Fruit fly (Drosophila melanogaster): ENCODE measurements around the gene MICU1.

Gene MICU1

DNA sequence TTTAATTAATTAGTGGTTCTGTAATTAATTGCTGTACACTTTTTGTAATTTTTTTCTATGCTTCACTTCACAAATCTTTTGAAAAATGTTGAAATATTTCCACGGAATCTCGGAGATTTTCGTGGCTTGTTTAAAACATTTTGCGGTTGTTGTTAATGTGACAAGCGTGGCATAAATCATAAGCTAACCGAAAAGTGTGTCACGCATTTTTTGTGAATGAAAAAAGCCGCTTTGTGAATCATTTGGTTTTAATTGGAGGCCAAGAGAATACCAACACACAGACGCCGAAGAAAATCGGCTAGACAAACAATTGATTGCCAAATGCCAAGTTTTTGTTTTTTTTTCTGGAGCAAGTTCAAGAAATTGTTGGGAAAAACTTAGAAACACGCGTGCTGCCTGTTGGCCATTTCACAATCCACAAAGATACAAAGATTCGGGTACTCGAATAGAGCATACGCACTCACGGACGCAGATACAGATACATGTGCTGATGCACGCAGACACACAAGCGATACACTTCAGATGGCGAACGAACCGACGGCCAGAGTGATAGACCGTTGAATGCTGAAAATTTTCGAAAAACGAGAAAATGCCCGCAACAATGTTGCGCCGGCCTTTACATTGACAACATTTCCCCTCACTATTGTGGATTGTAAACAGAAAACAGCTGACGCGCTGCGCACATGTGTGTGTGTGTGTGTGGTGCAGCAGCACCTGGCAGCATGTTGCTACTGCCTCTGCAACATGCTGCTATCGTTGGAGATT is 48.3 kb upstream of the MICU1 start (continued):
- TF ChIP-seq gfzf (GFP tag; optimal IDR thresholded peaks at IDR 0.05), result no peak
- TF ChIP-seq bab2 (GFP tag; optimal IDR thresholded peaks at IDR 0.05), result no peak
- no peak for TF ChIP-seq CG9817 (tag; optimal IDR thresholded peaks at IDR 0.05)
- no peak for TF ChIP-seq slou (GFP tag; optimal IDR thresholded peaks at IDR 0.05)
- TF ChIP-seq CG3995 (GFP tag; optimal IDR thresholded peaks at IDR 0.05), result no peak
- TF ChIP-seq Lim3 (GFP tag; IDR thresholded peaks at IDR 0.05), result no peak
- TF ChIP-seq nerfin-1 (tag; optimal IDR thresholded peaks at IDR 0.05), result no peak
- no peak for TF ChIP-seq CG31224 (GFP tag; IDR thresholded peaks at IDR 0.05)
- TF ChIP-seq CG31365 (tag; optimal IDR thresholded peaks at IDR 0.05), result no peak
- 0 out of 2 replicates have a peak, but pooled peaks have one; percentile 28 for TF ChIP-seq vvl (GFP tag; IDR thresholded peaks at IDR 0.05)
- peak; percentile 70 for TF ChIP-seq Jarid2 (GFP tag; optimal IDR thresholded peaks at IDR 0.05)
- peak in 1 of 2 experiments; percentile 76 for TF ChIP-seq eve (GFP tag; optimal IDR thresholded peaks at IDR 0.05)
- TF ChIP-seq hth (optimal IDR thresholded peaks at IDR 0.05), result no peak
- TF ChIP-seq zfh1 (GFP tag; IDR thresholded peaks at IDR 0.05), result no peak
- TF ChIP-seq CG8089 (GFP tag; optimal IDR thresholded peaks at IDR 0.05), result no peak
- TF ChIP-seq run (tag; optimal IDR thresholded peaks at IDR 0.05), result peak; percentile 54
- no peak for TF ChIP-seq CG10431 (GFP tag; optimal IDR thresholded peaks at IDR 0.05)
- TF ChIP-seq CG12769 (tag; optimal IDR thresholded peaks at IDR 0.05), result peak; percentile 64
- TF ChIP-seq CG12391 (tag; optimal IDR thresholded peaks at IDR 0.05), result no peak
- TF ChIP-seq BtbVII (GFP tag; optimal IDR thresholded peaks at IDR 0.05), result no peak
- TF ChIP-seq ac (GFP tag; optimal IDR thresholded peaks at IDR 0.05), result no peak
- no peak for TF ChIP-seq jing (GFP tag; optimal IDR thresholded peaks at IDR 0.05)
- TF ChIP-seq CG4404 (GFP tag; IDR thresholded peaks at IDR 0.05), result no peak
- no peak for TF ChIP-seq CG9932 (GFP tag; IDR thresholded peaks at IDR 0.05)
- no peak for TF ChIP-seq Eip74EF (GFP tag; optimal IDR thresholded peaks at IDR 0.05)
- no peak for TF ChIP-seq slp2 (GFP tag; optimal IDR thresholded peaks at IDR 0.05)
- TF ChIP-seq fd102C (GFP tag; optimal IDR thresholded peaks at IDR 0.05), result no peak
- no peak for TF ChIP-seq CG5245 (GFP tag; optimal IDR thresholded peaks at IDR 0.05)
- no peak for TF ChIP-seq Drgx (GFP tag; IDR thresholded peaks at IDR 0.05)
- no peak for TF ChIP-seq CG8388 (GFP tag; optimal IDR thresholded peaks at IDR 0.05)
- TF ChIP-seq Bgb (GFP tag; IDR thresholded peaks at IDR 0.05; ENCODE audit: partially characterized antibody), result 0 out of 2 replicates have a peak, but pooled peaks have one; percentile 21
- no peak for TF ChIP-seq Camta (GFP tag; optimal IDR thresholded peaks at IDR 0.05)
- TF ChIP-seq Pdp1 (GFP tag; optimal IDR thresholded peaks at IDR 0.05), result no peak
- TF ChIP-seq kni (GFP tag; optimal IDR thresholded peaks at IDR 0.05), result peak; percentile 5
- no peak for TF ChIP-seq CG15073 (GFP tag; optimal IDR thresholded peaks at IDR 0.05)
- peak; percentile 100 for TF ChIP-seq CG2199 (GFP tag; IDR thresholded peaks at IDR 0.05)
- TF ChIP-seq CG2116 (GFP tag; optimal IDR thresholded peaks at IDR 0.05), result no peak
- no peak for TF ChIP-seq bowl (GFP tag; IDR thresholded peaks at IDR 0.05)
- peak; percentile 0 for TF ChIP-seq CG15479 (GFP tag; optimal IDR thresholded peaks at IDR 0.05)
- TF ChIP-seq gcm (GFP tag; optimal IDR thresholded peaks at IDR 0.05), result peak; percentile 17
- TF ChIP-seq sens (GFP tag), result no peak
- no peak for TF ChIP-seq tx (GFP tag; optimal IDR thresholded peaks at IDR 0.05)
- TF ChIP-seq sna (GFP tag; IDR thresholded peaks at IDR 0.05; ENCODE audit: partially characterized antibody), result peak; percentile 48
- TF ChIP-seq CG1529 (GFP tag; optimal IDR thresholded peaks at IDR 0.05), result no peak
- TF ChIP-seq ranshi (GFP tag; IDR thresholded peaks at IDR 0.05), result no peak
- TF ChIP-seq Opbp (GFP tag; IDR thresholded peaks at IDR 0.05; ENCODE audit: partially characterized antibody), result 0 out of 3 replicates have a peak, but pooled peaks have one; percentile 11
- no peak for TF ChIP-seq dmrt11E (tag; optimal IDR thresholded peaks at IDR 0.05)
- TF ChIP-seq CG15269 (tag; optimal IDR thresholded peaks at IDR 0.05), result no peak
- no peak for TF ChIP-seq CG17912 (GFP tag; optimal IDR thresholded peaks at IDR 0.05)
